Worm (Caenorhabditis elegans) whole organism, mixed stage, embryonic: Measurements from ENCODE around the gene mec-2.

ENCODE experiments used
- M03D4.4 ChIP-seq: sonication (generic microtip); optimal IDR thresholded peaks from 2 replicates; lab custom pipeline; 2017; ENCODE audit warnings: mild to moderate bottlenecking, missing genetic modification characterization, missing compliant biosample characterization
- bed-3 ChIP-seq: fragments of 200-800 bp; sonication (Bioruptor generic); optimal IDR thresholded peaks from 3 replicates; lab custom pipeline; 2018; ENCODE audit warnings: mild to moderate bottlenecking, missing genetic modification characterization, moderate library complexity, missing compliant biosample characterization
- blmp-1 ChIP-seq: fragments of 150-350 bp; optimal IDR thresholded peaks from 2 replicates; lab custom pipeline; 2014; ENCODE audit warnings: missing biosample characterization, missing genetic modification characterization
- ceh-39 ChIP-seq: fragments of 150-350 bp; optimal IDR thresholded peaks from 2 replicates; lab custom pipeline; 2014; ENCODE audit warnings: missing biosample characterization, missing genetic modification characterization
- ceh-83 ChIP-seq: fragments of 200-800 bp; sonication (Bioruptor generic); optimal IDR thresholded peaks from 2 replicates; lab custom pipeline; 2018; ENCODE audit warnings: mild to moderate bottlenecking, missing genetic modification characterization, missing compliant biosample characterization
- ces-1 ChIP-seq: fragments of 150-350 bp; optimal IDR thresholded peaks from 2 replicates; lab custom pipeline; 2014; ENCODE audit warnings: missing biosample characterization, missing genetic modification reagents, missing genetic modification characterization
- drap-1 ChIP-seq: fragments of 200-800 bp; sonication (Bioruptor generic); optimal IDR thresholded peaks from 3 replicates; lab custom pipeline; 2018; ENCODE audit warnings: mild to moderate bottlenecking, missing genetic modification characterization, missing compliant biosample characterization
- elt-1 ChIP-seq: sonication (generic microtip); optimal IDR thresholded peaks from 2 replicates; lab custom pipeline; 2017; ENCODE audit warnings: missing genetic modification characterization, mild to moderate bottlenecking, missing compliant biosample characterization, antibody characterized with exemption, moderate library complexity, borderline replicate concordance; ENCODE audit not compliant: insufficient read depth
- flh-1 ChIP-seq: fragments of 200-800 bp; sonication (Bioruptor generic); optimal IDR thresholded peaks from 2 replicates; lab custom pipeline; 2018; ENCODE audit warnings: mild to moderate bottlenecking, missing genetic modification characterization, moderate library complexity, missing compliant biosample characterization
- ham-2 ChIP-seq: fragments of 200-800 bp; sonication (Bioruptor generic); optimal IDR thresholded peaks from 2 replicates; lab custom pipeline; 2018; ENCODE audit warnings: mild to moderate bottlenecking, missing genetic modification characterization, missing compliant biosample characterization
- hlh-1 ChIP-seq: fragments of 150-350 bp; optimal IDR thresholded peaks from 2 replicates; lab custom pipeline; 2014; ENCODE audit warnings: missing biosample characterization, missing genetic modification reagents, missing genetic modification characterization
- lin-13 ChIP-seq: fragments of 150-350 bp; optimal IDR thresholded peaks from 2 replicates; lab custom pipeline; 2014; ENCODE audit warnings: missing biosample characterization, missing genetic modification characterization
- lin-32 ChIP-seq: fragments of 200-800 bp; sonication (Bioruptor generic); optimal IDR thresholded peaks from 2 replicates; lab custom pipeline; 2018; ENCODE audit warnings: mild to moderate bottlenecking, missing genetic modification characterization, missing compliant biosample characterization
- mab-5 ChIP-seq: fragments of 150-350 bp; optimal IDR thresholded peaks from 2 replicates; lab custom pipeline; 2014; ENCODE audit warnings: missing biosample characterization, missing genetic modification characterization
- mls-2 ChIP-seq: sonication (generic microtip); optimal IDR thresholded peaks from 2 replicates; lab custom pipeline; 2016; ENCODE audit warnings: mild to moderate bottlenecking, missing genetic modification characterization, moderate library complexity, missing compliant biosample characterization
- nhr-12 ChIP-seq: fragments of 150-350 bp; optimal IDR thresholded peaks from 2 replicates; lab custom pipeline; 2014; ENCODE audit warnings: missing biosample characterization, missing genetic modification characterization
- nhr-2 ChIP-seq: fragments of 150-350 bp; optimal IDR thresholded peaks from 2 replicates; lab custom pipeline; 2014; ENCODE audit warnings: missing biosample characterization, missing genetic modification characterization
- nhr-76 ChIP-seq: sonication (generic microtip); optimal IDR thresholded peaks from 2 replicates; lab custom pipeline; 2017; ENCODE audit warnings: missing biosample characterization, missing genetic modification characterization
- sem-2 ChIP-seq: fragments of 200-800 bp; sonication (Bioruptor generic); optimal IDR thresholded peaks from 2 replicates; lab custom pipeline; 2018; ENCODE audit warnings: mild to moderate bottlenecking, missing genetic modification characterization, missing compliant biosample characterization
- snpc-4 ChIP-seq: fragments of 150-350 bp; optimal IDR thresholded peaks from 2 replicates; lab custom pipeline; 2014; ENCODE audit warnings: missing biosample characterization, missing genetic modification characterization
- sptf-1 ChIP-seq: sonication (generic microtip); optimal IDR thresholded peaks from 2 replicates; lab custom pipeline; 2017; ENCODE audit warnings: mild to moderate bottlenecking, missing genetic modification characterization, moderate library complexity, missing compliant biosample characterization
- tbx-8 ChIP-seq: fragments of 200-800 bp; sonication (Bioruptor generic); optimal IDR thresholded peaks from 2 replicates; lab custom pipeline; 2018; ENCODE audit warnings: mild to moderate bottlenecking, missing genetic modification characterization, moderate library complexity, missing compliant biosample characterization
- unc-120 ChIP-seq: sonication (generic microtip); optimal IDR thresholded peaks from 2 replicates; lab custom pipeline; 2017; ENCODE audit warnings: missing genetic modification characterization, missing compliant biosample characterization; ENCODE audit not compliant: poor library complexity, severe bottlenecking
- unc-39 ChIP-seq: fragments of 150-350 bp; optimal IDR thresholded peaks from 2 replicates; lab custom pipeline; 2014; ENCODE audit warnings: missing biosample characterization, missing genetic modification characterization
- unc-62 ChIP-seq: fragments of 150-350 bp; optimal IDR thresholded peaks from 2 replicates; lab custom pipeline; 2014; ENCODE audit warnings: missing biosample characterization, missing genetic modification reagents, missing genetic modification characterization
- zip-8 ChIP-seq: fragments of 150-350 bp; optimal IDR thresholded peaks from 2 replicates; lab custom pipeline; 2014; ENCODE audit warnings: missing biosample characterization, missing genetic modification characterization
- ztf-11 ChIP-seq: fragments of 150-350 bp; optimal IDR thresholded peaks from 2 replicates; lab custom pipeline; 2014; ENCODE audit warnings: missing biosample characterization, missing genetic modification characterization

The mec-2 gene

ce11 chrX:5592517-5593183 lies 25.1 kb downstream of the mec-2 start, which contains the start of gene unc-97:
TSS of gene unc-97 (plus strand) at chrX:5593133.
- TF ChIP-seq hlh-1 = peak; percentile 86
- peak; percentile 68 for TF ChIP-seq unc-62
- TF ChIP-seq flh-1 = no peak
- TF ChIP-seq unc-120 (tag; lab: Kevin White, UChicago) = peak; percentile 49
- TF ChIP-seq, all 35 proteins: peak for 3

ce11 chrX:5599224-5599623 lies 31.7 kb downstream of the mec-2 start, which contains the start of gene sulp-2:
TSS of gene sulp-2 (minus strand) at chrX:5599330.
- TF ChIP-seq sem-2 (GFP tag; lab: Kevin White, UChicago) (no peak), ztf-11 (no peak), lin-32 (no peak), ham-2 (no peak), nhr-76 (tag; lab: Kevin White, UChicago) (no peak), lin-13 (no peak), M03D4.4 (no peak), elt-1 (tag; lab: Kevin White, UChicago) (no peak), ces-1 (GFP tag; lab: Kevin White, UChicago) (no peak), nhr-2 (tag; lab: Kevin White, UChicago) (no peak), drap-1 (GFP tag; lab: Kevin White, UChicago) (no peak), unc-120 (tag; lab: Kevin White, UChicago) (no peak), ceh-39 (tag; lab: Kevin White, UChicago) (no peak)
- TF ChIP-seq, all 35 proteins: peak for 0

- TF ChIP-seq unc-39 (tag; lab: Kevin White, UChicago) = no peak
Measured at ce11 chrX:5603338-5603816, 35.8 kb downstream of the mec-2 start, which contains the start of gene F14D12.1. TSS of gene F14D12.1 (plus strand) at chrX:5603766.

- TF ChIP-seq nhr-12 (tag; lab: Kevin White, UChicago) = no peak
- no peak for TF ChIP-seq ham-2
- no peak for TF ChIP-seq lin-32
- TF ChIP-seq ces-1 (GFP tag; lab: Kevin White, UChicago) = no peak
- no peak for TF ChIP-seq ceh-39 (tag; lab: Kevin White, UChicago)
- TF ChIP-seq M03D4.4 = no peak
- no peak for TF ChIP-seq bed-3 (GFP tag; lab: Kevin White, UChicago)
- TF ChIP-seq ceh-83 (GFP tag; lab: Kevin White, UChicago) = no peak
- TF ChIP-seq unc-39 (tag; lab: Kevin White, UChicago) = no peak
- TF ChIP-seq zip-8 (tag; lab: Kevin White, UChicago) = no peak
- no peak for TF ChIP-seq tbx-8
- no peak for TF ChIP-seq hlh-1
- TF ChIP-seq sptf-1 = no peak
Measured at ce11 chrX:5605049-5605448, 37.5 kb downstream of the mec-2 start.

- TF ChIP-seq sem-2 (GFP tag; lab: Kevin White, UChicago) (no peak), nhr-2 (tag; lab: Kevin White, UChicago) (no peak), ham-2 (no peak), mls-2 (tag; lab: Kevin White, UChicago) (no peak), ces-1 (GFP tag; lab: Kevin White, UChicago) (no peak), blmp-1 (tag; lab: Kevin White, UChicago) (no peak)
Measured at ce11 chrX:5611155-5611554, 43.6 kb downstream of the mec-2 start, which contains the start of gene octr-1. TSS of gene octr-1 (minus strand) at chrX:5611255.

ce11 chrX:5616000-5616399 lies 48.4 kb downstream of the mec-2 start:
- TF ChIP-seq ztf-11 (no peak), ces-1 (GFP tag; lab: Kevin White, UChicago) (no peak), elt-1 (tag; lab: Kevin White, UChicago) (no peak), mab-5 (tag; lab: Kevin White, UChicago) (no peak), snpc-4 (tag; lab: Kevin White, UChicago) (no peak), hlh-1 (no peak)
- TF ChIP-seq, all 35 proteins: peak for 0
